Worm (Caenorhabditis elegans) whole organism, L2 larva: ENCODE data around the gene Y66A7A.4.

ENCODE experiments used
- C34F6.9 ChIP-seq: fragments of 150-350 bp; optimal IDR thresholded peaks from 2 replicates; lab custom pipeline; 2014; ENCODE audit warnings: missing biosample characterization, missing genetic modification characterization
- F13H6.1 ChIP-seq: sonication (generic microtip); optimal IDR thresholded peaks from 2 replicates; lab custom pipeline; 2016; ENCODE audit warnings: missing genetic modification characterization, missing compliant biosample characterization
- Y55F3AM.14 ChIP-seq: fragments of 200-800 bp; sonication (Bioruptor generic); optimal IDR thresholded peaks from 2 replicates; lab custom pipeline; 2018; ENCODE audit warnings: mild to moderate bottlenecking, missing genetic modification characterization, missing compliant biosample characterization
- ZK546.5 ChIP-seq: sonication (generic microtip); optimal IDR thresholded peaks from 2 replicates; lab custom pipeline; 2017; ENCODE audit warnings: missing biosample characterization, missing genetic modification characterization
- alr-1 ChIP-seq: fragments of 150-350 bp; optimal IDR thresholded peaks from 2 replicates; lab custom pipeline; 2014; ENCODE audit warnings: missing biosample characterization, missing genetic modification characterization
- aly-2 ChIP-seq: fragments of 150-350 bp; optimal IDR thresholded peaks from 2 replicates; lab custom pipeline; 2014; ENCODE audit warnings: missing biosample characterization, missing genetic modification characterization
- ama-1 ChIP-seq: fragments of 150-350 bp; optimal IDR thresholded peaks from 2 replicates; lab custom pipeline; 2018; ENCODE audit warnings: inconsistent platforms
- ceh-16 ChIP-seq: fragments of 150-350 bp; optimal IDR thresholded peaks from 2 replicates; lab custom pipeline; 2014; ENCODE audit warnings: missing biosample characterization, missing genetic modification characterization
- ceh-82 ChIP-seq: fragments of 150-350 bp; optimal IDR thresholded peaks from 2 replicates; lab custom pipeline; 2014; ENCODE audit warnings: missing biosample characterization, missing genetic modification characterization
- crh-2 ChIP-seq: sonication (generic microtip); optimal IDR thresholded peaks from 2 replicates; lab custom pipeline; 2017; ENCODE audit warnings: missing biosample characterization, missing genetic modification characterization
- dmd-4 ChIP-seq: sonication (generic microtip); optimal IDR thresholded peaks from 2 replicates; lab custom pipeline; 2017; ENCODE audit warnings: missing biosample characterization, missing genetic modification characterization
- egl-27 ChIP-seq: sonication (generic microtip); optimal IDR thresholded peaks from 3 replicates; lab custom pipeline; 2017; ENCODE audit warnings: missing biosample characterization, missing genetic modification reagents, missing genetic modification characterization
- elt-1 ChIP-seq: fragments of 150-350 bp; optimal IDR thresholded peaks from 2 replicates; lab custom pipeline; 2014; ENCODE audit warnings: missing biosample characterization, missing genetic modification characterization
- fos-1 ChIP-seq: fragments of 150-350 bp; optimal IDR thresholded peaks from 2 replicates; lab custom pipeline; 2014; ENCODE audit warnings: missing biosample characterization, missing genetic modification characterization
- gmeb-1 ChIP-seq: fragments of 150-350 bp; optimal IDR thresholded peaks from 2 replicates; lab custom pipeline; 2014; ENCODE audit warnings: missing biosample characterization, missing genetic modification characterization
- lin-11 ChIP-seq: fragments of 150-350 bp; sonication (generic microtip); optimal IDR thresholded peaks from 2 replicates; lab custom pipeline; 2014; ENCODE audit warnings: missing biosample characterization, missing genetic modification characterization, inconsistent platforms, mixed read lengths
- lin-13 ChIP-seq: fragments of 150-350 bp; optimal IDR thresholded peaks from 2 replicates; lab custom pipeline; 2014; ENCODE audit warnings: missing biosample characterization, missing genetic modification reagents, missing genetic modification characterization
- lin-39 ChIP-seq: fragments of 150-350 bp; optimal IDR thresholded peaks from 2 replicates; lab custom pipeline; 2014; ENCODE audit warnings: missing biosample characterization, missing genetic modification reagents, missing genetic modification characterization
- mab-5 ChIP-seq: fragments of 150-350 bp; optimal IDR thresholded peaks from 2 replicates; lab custom pipeline; 2014; ENCODE audit warnings: missing biosample characterization, missing genetic modification characterization
- mbf-1 ChIP-seq: sonication (generic microtip); optimal IDR thresholded peaks from 2 replicates; lab custom pipeline; 2017; ENCODE audit warnings: missing biosample characterization, missing genetic modification characterization
- mdl-1 ChIP-seq, 2 experiments: fragments of 150-350 bp in 1 of 2; sonication (generic microtip) in 1 of 2; optimal IDR thresholded peaks; 2 replicates each; lab custom pipeline; 2017; ENCODE audit warnings: missing biosample characterization in 2 of 2, missing genetic modification characterization in 2 of 2
- nhr-10 ChIP-seq: sonication (generic microtip); optimal IDR thresholded peaks from 2 replicates; lab custom pipeline; 2017; ENCODE audit warnings: missing biosample characterization, missing genetic modification characterization
- nhr-11 ChIP-seq: fragments of 150-350 bp; optimal IDR thresholded peaks from 2 replicates; lab custom pipeline; 2014; ENCODE audit warnings: missing biosample characterization, missing genetic modification characterization
- nhr-12 ChIP-seq: fragments of 150-350 bp; optimal IDR thresholded peaks from 2 replicates; lab custom pipeline; 2014; ENCODE audit warnings: missing biosample characterization, missing genetic modification characterization
- nhr-129 ChIP-seq: fragments of 150-350 bp; optimal IDR thresholded peaks from 2 replicates; lab custom pipeline; 2014; ENCODE audit warnings: missing biosample characterization, missing genetic modification characterization
- nhr-21 ChIP-seq: fragments of 150-350 bp; optimal IDR thresholded peaks from 2 replicates; lab custom pipeline; 2014; ENCODE audit warnings: missing biosample characterization, missing genetic modification characterization
- nhr-23 ChIP-seq: fragments of 150-350 bp; optimal IDR thresholded peaks from 2 replicates; lab custom pipeline; 2014; ENCODE audit warnings: missing biosample characterization, missing genetic modification reagents, missing genetic modification characterization
- nhr-237 ChIP-seq: fragments of 150-350 bp; optimal IDR thresholded peaks from 2 replicates; lab custom pipeline; 2014; ENCODE audit warnings: missing biosample characterization, missing genetic modification characterization
- nhr-25 ChIP-seq: fragments of 150-350 bp; sonication (generic microtip); optimal IDR thresholded peaks from 3 replicates; lab custom pipeline; 2014; ENCODE audit warnings: missing biosample characterization, missing genetic modification characterization
- nhr-6 ChIP-seq: fragments of 150-350 bp; optimal IDR thresholded peaks from 2 replicates; lab custom pipeline; 2014; ENCODE audit warnings: missing biosample characterization, missing genetic modification characterization
- nhr-77 ChIP-seq: fragments of 150-350 bp; optimal IDR thresholded peaks from 2 replicates; lab custom pipeline; 2014; ENCODE audit warnings: missing biosample characterization, missing genetic modification characterization
- peb-1 ChIP-seq: fragments of 150-350 bp; optimal IDR thresholded peaks from 2 replicates; lab custom pipeline; 2014; ENCODE audit warnings: missing biosample characterization, missing genetic modification characterization
- skn-1 ChIP-seq: sonication (generic microtip); optimal IDR thresholded peaks from 2 replicates; lab custom pipeline; 2017; ENCODE audit warnings: missing biosample characterization, missing genetic modification characterization
- sma-3 ChIP-seq: sonication (generic microtip); optimal IDR thresholded peaks from 2 replicates; lab custom pipeline; 2016; ENCODE audit warnings: missing genetic modification reagents, missing genetic modification characterization, missing compliant biosample characterization
- sma-9 ChIP-seq, 2 experiments: fragments of 150-350 bp in 1 of 2; sonication (generic microtip) in 1 of 2; optimal IDR thresholded peaks; 2 replicates each; lab custom pipeline; 2014 to 2016; ENCODE audit warnings: missing genetic modification characterization in 2 of 2, mild to moderate bottlenecking in 1 of 2, missing biosample characterization in 1 of 2, missing compliant biosample characterization in 1 of 2, missing genetic modification reagents in 1 of 2, moderate library complexity in 1 of 2
- snpc-4 ChIP-seq: fragments of 150-350 bp; optimal IDR thresholded peaks from 2 replicates; lab custom pipeline; 2014; ENCODE audit warnings: missing biosample characterization, missing genetic modification characterization
- unc-39 ChIP-seq: fragments of 150-350 bp; optimal IDR thresholded peaks from 2 replicates; lab custom pipeline; 2014; ENCODE audit warnings: missing biosample characterization, missing genetic modification characterization
- unc-55 ChIP-seq: fragments of 150-350 bp; sonication (generic microtip); optimal IDR thresholded peaks from 3 replicates; lab custom pipeline; 2014; ENCODE audit warnings: missing biosample characterization, missing genetic modification reagents, missing genetic modification characterization
- unc-62 ChIP-seq: fragments of 150-350 bp; optimal IDR thresholded peaks from 2 replicates; lab custom pipeline; 2014; ENCODE audit warnings: missing biosample characterization, missing genetic modification reagents, missing genetic modification characterization
- zag-1 ChIP-seq: fragments of 150-350 bp; optimal IDR thresholded peaks from 2 replicates; lab custom pipeline; 2014; ENCODE audit warnings: missing biosample characterization, missing genetic modification characterization
- ztf-1 ChIP-seq: fragments of 200-800 bp; sonication (Bioruptor generic); conservative IDR thresholded peaks from 2 replicates; pipeline ENCODE4 v1.3.6; 2022; ENCODE audit warnings: missing genetic modification characterization, missing compliant biosample characterization
- ztf-11 ChIP-seq: sonication (generic microtip); optimal IDR thresholded peaks from 2 replicates; lab custom pipeline; 2017; ENCODE audit warnings: missing biosample characterization, missing genetic modification characterization
- ztf-4 ChIP-seq: fragments of 150-350 bp; optimal IDR thresholded peaks from 2 replicates; lab custom pipeline; 2014; ENCODE audit warnings: missing biosample characterization, missing genetic modification characterization

The Y66A7A.4 gene

DNA sequence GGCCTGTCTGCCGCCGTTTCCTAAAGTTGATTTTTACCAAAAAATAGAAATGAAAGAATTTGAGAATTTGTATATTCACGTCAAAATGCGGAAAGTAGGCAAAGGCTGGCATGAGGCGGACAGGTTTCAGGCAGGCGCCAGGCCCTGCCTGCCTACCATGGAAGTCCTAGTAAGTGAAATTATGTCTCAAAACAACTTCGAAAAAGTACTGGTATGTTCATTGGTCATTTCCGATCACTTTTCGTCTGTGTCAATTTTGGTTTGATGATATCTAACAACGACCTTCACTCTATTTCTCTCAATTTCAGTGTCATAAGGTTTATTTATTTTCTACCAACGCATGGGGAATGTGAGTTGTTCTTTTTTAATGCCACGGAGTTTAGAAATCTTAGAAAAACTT, 37.7 kb downstream of the Y66A7A.4 start, which contains the start of gene faah-6:
Gene faah-6, plus strand, starts transcription at position 301 of the 400 bp plus-strand sequence.
- TF ChIP-seq alr-1 (tag; lab: Kevin White, UChicago) (no peak), nhr-25 (no peak), lin-13 (no peak), nhr-129 (tag; lab: Kevin White, UChicago) (no peak), C34F6.9 (tag; lab: Kevin White, UChicago) (no peak), ama-1 (lab: Kevin White, UChicago) (no peak), ztf-11 (tag; lab: Kevin White, UChicago) (no peak), peb-1 (tag; lab: Kevin White, UChicago) (no peak), snpc-4 (tag; lab: Kevin White, UChicago) (no peak), fos-1 (tag; lab: Kevin White, UChicago) (no peak)

- TF ChIP-seq nhr-11 (tag; lab: Kevin White, UChicago), result no peak
- TF ChIP-seq nhr-237 (tag; lab: Kevin White, UChicago), result no peak
- TF ChIP-seq ceh-16 (tag; lab: Kevin White, UChicago), result no peak
- no peak for TF ChIP-seq nhr-12 (tag; lab: Kevin White, UChicago)
- TF ChIP-seq nhr-77 (tag; lab: Kevin White, UChicago), result no peak
- TF ChIP-seq zag-1 (tag; lab: Kevin White, UChicago), result no peak
- TF ChIP-seq elt-1 (tag; lab: Kevin White, UChicago), result no peak
- TF ChIP-seq unc-39 (tag; lab: Kevin White, UChicago), result no peak
- no peak for TF ChIP-seq nhr-21 (tag; lab: Kevin White, UChicago)
- TF ChIP-seq ztf-1 (GFP tag; lab: Robert Waterston, UW), result no peak
- no peak for TF ChIP-seq ztf-11 (tag; lab: Kevin White, UChicago)
- TF ChIP-seq sma-9 (GFP tag; optimal IDR thresholded peaks at IDR 0.05; lab: Kevin White, UChicago), result no peak
- TF ChIP-seq sma-9 (tag; optimal IDR thresholded peaks at IDR 0.05; lab: Kevin White, UChicago), result no peak
- TF ChIP-seq ama-1 (lab: Kevin White, UChicago), result no peak
These were observed 39.0 kb downstream of the Y66A7A.4 start for ce11 chrIII:11651430-11651829.

- TF ChIP-seq F13H6.1 (tag; lab: Kevin White, UChicago) (no peak), lin-39 (tag; lab: Kevin White, UChicago) (no peak), ceh-16 (tag; lab: Kevin White, UChicago) (no peak), skn-1 (tag; lab: Kevin White, UChicago) (no peak), nhr-77 (tag; lab: Kevin White, UChicago) (no peak), gmeb-1 (tag; lab: Kevin White, UChicago) (no peak), snpc-4 (tag; lab: Kevin White, UChicago) (no peak), mbf-1 (no peak), nhr-10 (no peak), ama-1 (lab: Kevin White, UChicago) (no peak), fos-1 (tag; lab: Kevin White, UChicago) (no peak)
These were observed 44.0 kb downstream of the Y66A7A.4 start for ce11 chrIII:11656389-11656788.

DNA sequence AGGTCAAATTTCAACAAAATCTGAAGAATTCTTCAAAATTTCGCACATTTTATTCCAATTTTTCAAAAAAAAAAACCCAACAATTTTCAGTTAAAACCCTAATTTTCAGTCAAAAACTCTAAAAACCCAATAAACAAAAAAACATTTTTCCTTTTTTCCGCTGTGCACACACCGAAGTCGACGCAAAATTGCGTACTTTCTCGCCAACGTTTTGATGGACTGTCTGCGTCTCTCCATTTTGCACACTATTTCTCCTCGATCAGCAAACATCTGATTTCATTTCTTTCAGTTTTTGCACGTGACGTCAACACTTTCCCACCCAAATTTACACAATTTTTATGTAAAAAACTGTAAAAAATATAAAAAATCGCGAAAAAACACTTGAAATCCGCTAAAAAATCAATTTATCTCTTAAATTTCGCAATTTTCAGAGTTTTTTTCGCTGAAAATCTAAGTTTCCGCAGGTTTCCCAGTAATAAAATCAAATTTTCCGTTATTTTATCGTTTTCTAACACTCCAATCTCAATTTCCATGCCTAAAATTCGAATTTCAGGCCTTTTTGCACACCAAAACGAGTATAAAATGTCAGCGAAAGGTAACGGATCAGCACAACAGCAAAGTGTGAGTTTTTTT, 44.9 kb downstream of the Y66A7A.4 start, which contains the start of gene crh-1:
Gene crh-1, plus strand, starts transcription at position 583 of the 633 bp plus-strand sequence.
- peak; percentile 60 for TF ChIP-seq sma-3 (GFP tag; lab: Kevin White, UChicago)
- TF ChIP-seq mdl-1 (tag; optimal IDR thresholded peaks at IDR 0.05; lab: Kevin White, UChicago), result peak in 1 of 2 experiments; percentile 56
- peak; percentile 80 for TF ChIP-seq nhr-25
- peak; percentile 21 for TF ChIP-seq lin-11 (tag; lab: Kevin White, UChicago)
- TF ChIP-seq dmd-4, result no peak
- TF ChIP-seq ama-1 (lab: Kevin White, UChicago), result no peak
- TF ChIP-seq gmeb-1 (tag; lab: Kevin White, UChicago), result peak; percentile 86
- TF ChIP-seq nhr-10, result peak; percentile 71
- peak; percentile 23 for TF ChIP-seq ceh-82 (tag; lab: Kevin White, UChicago)
- no peak for TF ChIP-seq ceh-16 (tag; lab: Kevin White, UChicago)
- TF ChIP-seq C34F6.9 (tag; lab: Kevin White, UChicago), result peak; percentile 91
- peak; percentile 89 for TF ChIP-seq crh-2 (tag; lab: Kevin White, UChicago)
- no peak for TF ChIP-seq nhr-12 (tag; lab: Kevin White, UChicago)
- peak; percentile 78 for TF ChIP-seq lin-13
- no peak for TF ChIP-seq nhr-23
- TF ChIP-seq zag-1 (tag; lab: Kevin White, UChicago), result peak; percentile 30
- TF ChIP-seq mab-5, result peak; percentile 78
- TF ChIP-seq nhr-21 (tag; lab: Kevin White, UChicago), result peak; percentile 46
- TF ChIP-seq nhr-237 (tag; lab: Kevin White, UChicago), result no peak
- TF ChIP-seq sma-9 (GFP tag; optimal IDR thresholded peaks at IDR 0.05; lab: Kevin White, UChicago), result peak; percentile 84
- no peak for TF ChIP-seq sma-9 (tag; optimal IDR thresholded peaks at IDR 0.05; lab: Kevin White, UChicago)
- TF ChIP-seq Y55F3AM.14 (GFP tag; lab: Kevin White, UChicago), result no peak
- no peak for TF ChIP-seq elt-1 (tag; lab: Kevin White, UChicago)
- TF ChIP-seq unc-62 (GFP tag; lab: Kevin White, UChicago), result no peak
- peak; percentile 73 for TF ChIP-seq nhr-6
- TF ChIP-seq nhr-77 (tag; lab: Kevin White, UChicago), result no peak
- TF ChIP-seq lin-39 (tag; lab: Kevin White, UChicago), result no peak
- TF ChIP-seq unc-39 (tag; lab: Kevin White, UChicago), result no peak
- no peak for TF ChIP-seq ZK546.5 (tag; lab: Kevin White, UChicago)
- peak; percentile 68 for TF ChIP-seq ztf-4
- no peak for TF ChIP-seq aly-2 (tag; lab: Kevin White, UChicago)
- peak; percentile 66 for TF ChIP-seq egl-27 (tag; lab: Kevin White, UChicago)
- peak; percentile 75 for TF ChIP-seq unc-55 (GFP tag; lab: Kevin White, UChicago)
- TF ChIP-seq mbf-1, result no peak
- TF ChIP-seq skn-1 (tag; lab: Kevin White, UChicago), result no peak
- peak; percentile 76 for TF ChIP-seq F13H6.1 (tag; lab: Kevin White, UChicago)
